Worm (Caenorhabditis elegans) whole organism, L1 larva: Measurements from ENCODE around the gene Y42G9A.3.

ENCODE experiments used
- C04F5.9 ChIP-seq: sonication (generic microtip); optimal IDR thresholded peaks from 2 replicates; lab custom pipeline; 2016; ENCODE audit warnings: missing genetic modification characterization, missing compliant biosample characterization
- C16A3.4 ChIP-seq: fragments of 150-350 bp; optimal IDR thresholded peaks from 2 replicates; lab custom pipeline; 2014; ENCODE audit warnings: missing biosample characterization, missing genetic modification characterization
- aly-2 ChIP-seq: fragments of 150-350 bp; optimal IDR thresholded peaks from 2 replicates; lab custom pipeline; 2014; ENCODE audit warnings: missing biosample characterization, missing genetic modification characterization
- ama-1 ChIP-seq: fragments of 150-350 bp; optimal IDR thresholded peaks from 2 replicates; lab custom pipeline; 2014
- blmp-1 ChIP-seq: fragments of 150-350 bp; optimal IDR thresholded peaks from 2 replicates; lab custom pipeline; 2014; ENCODE audit warnings: missing biosample characterization, missing genetic modification characterization
- ceh-63 ChIP-seq: fragments of 200-800 bp; sonication (Bioruptor generic); optimal IDR thresholded peaks from 2 replicates; lab custom pipeline; 2018; ENCODE audit warnings: mild to moderate bottlenecking, missing genetic modification characterization, missing compliant biosample characterization
- ceh-82 ChIP-seq, 3 experiments: fragments of 150-350 bp in 1 of 3; sonication (generic microtip) in 2 of 3; optimal IDR thresholded peaks; 2 replicates each; lab custom pipeline; 2014 to 2017; ENCODE audit warnings: missing biosample characterization in 3 of 3, missing genetic modification characterization in 3 of 3
- ces-1 ChIP-seq: fragments of 150-350 bp; optimal IDR thresholded peaks from 2 replicates; lab custom pipeline; 2014; ENCODE audit warnings: missing biosample characterization, missing genetic modification reagents, missing genetic modification characterization
- dpl-1 ChIP-seq, 3 experiments: fragments of 150-350 bp in 2 of 3; sonication (generic microtip) in 1 of 3; optimal IDR thresholded peaks; 2 replicates each; lab custom pipeline; 2014 to 2017; ENCODE audit warnings: missing biosample characterization in 3 of 3, missing genetic modification characterization in 3 of 3, missing genetic modification reagents in 3 of 3
- efl-1 ChIP-seq, 4 experiments: fragments of 150-350 bp; optimal IDR thresholded peaks in 3 of 4; peaks in 1 of 4; 1 replicate in 1 of 4; 2 replicates in 3 of 4; lab custom pipeline; 2014; ENCODE audit warnings: missing biosample characterization in 2 of 4, missing genetic modification characterization in 2 of 4, missing genetic modification reagents in 2 of 4
- egl-13 ChIP-seq: sonication (generic microtip); optimal IDR thresholded peaks from 2 replicates; lab custom pipeline; 2016; ENCODE audit warnings: missing genotype, missing genetic modification reagents, missing genetic modification characterization, missing compliant biosample characterization
- elt-2 ChIP-seq: sonication (generic microtip); optimal IDR thresholded peaks from 2 replicates; lab custom pipeline; 2016; ENCODE audit warnings: missing genetic modification characterization, mild to moderate bottlenecking, inconsistent platforms, missing compliant biosample characterization, missing genetic modification reagents
- elt-3 ChIP-seq, 6 experiments: fragments of 150-350 bp in 1 of 6; sonication (generic microtip); optimal IDR thresholded peaks; 2 replicates each; lab custom pipeline; 2017 to 2018; ENCODE audit warnings: missing biosample characterization in 6 of 6, missing genetic modification characterization in 6 of 6, inconsistent platforms in 1 of 6
- hlh-17 ChIP-seq: fragments of 200-800 bp; sonication (Bioruptor generic); optimal IDR thresholded peaks from 2 replicates; lab custom pipeline; 2018; ENCODE audit warnings: missing genetic modification characterization, mild to moderate bottlenecking, missing compliant biosample characterization, moderate library complexity, borderline replicate concordance
- hlh-4 ChIP-seq: sonication (generic microtip); optimal IDR thresholded peaks from 2 replicates; lab custom pipeline; 2016; ENCODE audit warnings: mild to moderate bottlenecking, missing genetic modification characterization, missing compliant biosample characterization
- irx-1 ChIP-seq: sonication (generic microtip); optimal IDR thresholded peaks from 2 replicates; lab custom pipeline; 2016; ENCODE audit warnings: missing genetic modification characterization, missing compliant biosample characterization
- isw-1 ChIP-seq: fragments of 200-800 bp; sonication (Bioruptor generic); IDR thresholded peaks from 2 replicates; pipeline ENCODE4 v1.3.6; 2022; ENCODE audit warnings: missing genetic modification characterization, missing compliant biosample characterization
- lin-13 ChIP-seq: fragments of 150-350 bp; optimal IDR thresholded peaks from 2 replicates; lab custom pipeline; 2014; ENCODE audit warnings: missing biosample characterization, missing genetic modification reagents, missing genetic modification characterization
- lin-14 ChIP-seq: fragments of 200-800 bp; sonication (Bioruptor generic); optimal IDR thresholded peaks from 2 replicates; lab custom pipeline; 2018; ENCODE audit warnings: mild to moderate bottlenecking, missing genetic modification characterization, moderate library complexity, missing compliant biosample characterization
- lin-35 ChIP-seq, 2 experiments: fragments of 150-350 bp; optimal IDR thresholded peaks; 2 replicates each; lab custom pipeline; 2014; ENCODE audit warnings: missing biosample characterization in 2 of 2, missing genetic modification characterization in 2 of 2, missing genetic modification reagents in 2 of 2
- lsy-2 ChIP-seq, 2 experiments: fragments of 150-350 bp; optimal IDR thresholded peaks; 2 replicates each; lab custom pipeline; 2014; ENCODE audit warnings: missing biosample characterization in 2 of 2, missing genetic modification characterization in 2 of 2
- mdl-1 ChIP-seq, 2 experiments: fragments of 150-350 bp; optimal IDR thresholded peaks; 2 replicates each; lab custom pipeline; 2014 to 2017; ENCODE audit warnings: missing biosample characterization in 2 of 2, missing genetic modification characterization in 2 of 2, inconsistent platforms in 1 of 2
- mep-1 ChIP-seq: fragments of 150-350 bp; optimal IDR thresholded peaks from 2 replicates; lab custom pipeline; 2014; ENCODE audit warnings: missing biosample characterization, missing genetic modification characterization
- nhr-19 ChIP-seq: fragments of 200-800 bp; sonication (Bioruptor generic); conservative IDR thresholded peaks from 2 replicates; pipeline ENCODE4 v1.3.6; 2022; ENCODE audit warnings: missing genetic modification characterization, missing compliant biosample characterization
- nhr-20 ChIP-seq: sonication (generic microtip); optimal IDR thresholded peaks from 2 replicates; lab custom pipeline; 2016; ENCODE audit warnings: mild to moderate bottlenecking, missing genetic modification characterization, missing compliant biosample characterization
- nhr-28 ChIP-seq: fragments of 150-350 bp; optimal IDR thresholded peaks from 2 replicates; lab custom pipeline; 2014; ENCODE audit warnings: missing biosample characterization, missing genetic modification characterization
- nhr-47 ChIP-seq: sonication (generic microtip); optimal IDR thresholded peaks from 2 replicates; lab custom pipeline; 2016; ENCODE audit warnings: mild to moderate bottlenecking, missing genetic modification characterization, moderate library complexity, missing compliant biosample characterization
- nhr-71 ChIP-seq: sonication (generic microtip); optimal IDR thresholded peaks from 2 replicates; lab custom pipeline; 2016; ENCODE audit warnings: mild to moderate bottlenecking, missing genetic modification characterization, moderate library complexity, missing compliant biosample characterization
- nhr-84 ChIP-seq: sonication (generic microtip); optimal IDR thresholded peaks from 2 replicates; lab custom pipeline; 2017; ENCODE audit warnings: missing biosample characterization, missing genetic modification characterization
- nhr-85 ChIP-seq: sonication (generic microtip); peaks from one replicate; lab custom pipeline; 2016; ENCODE audit warnings: missing genetic modification characterization, inconsistent platforms, missing compliant biosample characterization
- nhr-90 ChIP-seq: sonication (generic microtip); optimal IDR thresholded peaks from 2 replicates; lab custom pipeline; 2016; ENCODE audit warnings: mild to moderate bottlenecking, missing genetic modification characterization, missing compliant biosample characterization; ENCODE audit not compliant: poor library complexity
- pqm-1 ChIP-seq: sonication (generic microtip); optimal IDR thresholded peaks from 3 replicates; lab custom pipeline; 2017; ENCODE audit warnings: missing biosample characterization, missing genetic modification characterization
- rnt-1 ChIP-seq: sonication (generic microtip); optimal IDR thresholded peaks from 2 replicates; lab custom pipeline; 2016; ENCODE audit warnings: mild to moderate bottlenecking, missing genetic modification characterization, moderate library complexity, missing compliant biosample characterization
- snu-23 ChIP-seq: sonication (generic microtip); optimal IDR thresholded peaks from 2 replicates; lab custom pipeline; 2016; ENCODE audit warnings: missing genetic modification characterization, missing compliant biosample characterization
- sox-4 ChIP-seq: sonication (generic microtip); optimal IDR thresholded peaks from 2 replicates; lab custom pipeline; 2016; ENCODE audit warnings: missing genetic modification characterization, missing compliant biosample characterization
- tbx-2 ChIP-seq: sonication (generic microtip); optimal IDR thresholded peaks from 2 replicates; lab custom pipeline; 2016; ENCODE audit warnings: missing genetic modification characterization, missing compliant biosample characterization
- unc-130 ChIP-seq: fragments of 150-350 bp; optimal IDR thresholded peaks from 2 replicates; lab custom pipeline; 2017; ENCODE audit warnings: missing biosample characterization, missing genetic modification characterization, inconsistent platforms
- unc-30 ChIP-seq: sonication (generic microtip); optimal IDR thresholded peaks from 2 replicates; lab custom pipeline; 2017; ENCODE audit warnings: missing biosample characterization, missing genetic modification characterization
- unc-62 ChIP-seq: fragments of 150-350 bp; optimal IDR thresholded peaks from 2 replicates; lab custom pipeline; 2014; ENCODE audit warnings: missing biosample characterization, missing genetic modification reagents, missing genetic modification characterization
- unc-98 ChIP-seq: fragments of 200-800 bp; sonication (Bioruptor generic); IDR thresholded peaks from 2 replicates; pipeline ENCODE4 v1.3.6; 2022; ENCODE audit warnings: missing genetic modification characterization, missing compliant biosample characterization

Y42G9A.3 gene

DNA sequence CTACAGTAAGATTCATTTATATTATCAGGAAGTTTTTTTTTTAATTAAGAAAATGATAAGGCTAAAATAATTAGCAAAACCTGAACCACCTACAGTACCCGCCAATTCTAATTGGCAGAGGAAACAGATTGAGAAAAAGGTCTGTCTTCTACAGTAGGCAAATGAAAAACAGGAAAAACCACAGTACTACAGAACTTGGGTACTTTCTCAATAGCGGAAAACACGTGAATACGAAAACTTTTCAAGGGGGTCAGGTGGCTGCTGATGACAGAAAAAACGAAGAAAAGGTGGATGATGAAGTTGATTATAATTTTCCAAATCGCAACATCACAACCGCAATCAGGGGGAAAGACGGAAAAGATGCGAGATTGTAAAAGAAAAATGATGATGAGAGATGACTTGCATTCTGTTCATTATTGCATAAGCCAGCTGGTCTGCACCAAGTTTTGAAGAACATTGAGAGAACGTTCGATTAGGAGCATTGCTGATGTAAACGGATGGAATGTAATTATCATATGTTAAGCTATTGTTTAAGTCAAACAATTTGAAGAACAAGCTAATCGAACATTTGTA, 1.6 kb upstream of the Y42G9A.3 start (continued):
- TF ChIP-seq C04F5.9 (no peak), isw-1 (no peak), rnt-1 (tag; lab: Kevin White, UChicago) (peak; percentile 75), pqm-1 (tag; lab: Kevin White, UChicago) (no peak), unc-30 (tag; lab: Kevin White, UChicago) (no peak), unc-98 (no peak)
- TF ChIP-seq, all 84 proteins: peak for 16

DNA sequence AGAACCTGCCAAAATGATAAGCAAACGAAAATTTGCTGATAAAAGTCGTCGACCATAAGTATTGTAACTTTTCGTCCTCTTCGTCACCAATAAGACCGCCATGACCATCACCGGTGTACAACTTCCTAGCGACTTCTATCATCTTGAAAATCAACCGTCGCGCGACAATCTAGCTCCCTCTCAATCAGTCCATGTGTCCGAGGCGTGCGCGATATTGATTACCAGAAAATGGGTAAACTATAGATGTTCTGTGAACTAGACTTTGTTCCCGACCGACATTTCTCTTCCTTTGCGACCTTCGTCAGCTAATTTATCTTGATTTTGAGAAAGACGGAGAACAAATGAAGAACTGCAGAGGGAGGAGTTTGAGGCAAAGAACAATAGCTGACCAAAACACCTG, 749 bp upstream of the Y42G9A.3 start:
- peak; percentile 74 for TF ChIP-seq nhr-20 (tag; lab: Kevin White, UChicago)
- peak in 1 of 2 experiments; percentile 4 for TF ChIP-seq lsy-2 (tag; optimal IDR thresholded peaks at IDR 0.05; lab: Kevin White, UChicago)
- TF ChIP-seq nhr-85 (tag; lab: Kevin White, UChicago): peak; percentile 88
- TF ChIP-seq nhr-47: peak; percentile 16
- TF ChIP-seq unc-30 (tag; lab: Kevin White, UChicago): no peak
- TF ChIP-seq lin-35 (GFP tag; optimal IDR thresholded peaks at IDR 0.05; lab: Kevin White, UChicago): peak in 1 of 2 experiments; percentile 45
- TF ChIP-seq elt-2 (tag; lab: Kevin White, UChicago): no peak
- no peak for TF ChIP-seq nhr-84 (tag; lab: Kevin White, UChicago)
- peak; percentile 33 for TF ChIP-seq C16A3.4 (tag; lab: Kevin White, UChicago)
- peak; percentile 5 for TF ChIP-seq rnt-1 (tag; lab: Kevin White, UChicago)
- peak; percentile 73 for TF ChIP-seq blmp-1 (tag; lab: Kevin White, UChicago)
- no peak for TF ChIP-seq ceh-63 (GFP tag; lab: Kevin White, UChicago)
- TF ChIP-seq nhr-90 (tag; lab: Kevin White, UChicago): peak; percentile 65
- peak; percentile 37 for TF ChIP-seq snu-23
- peak; percentile 45 for TF ChIP-seq mep-1 (tag; lab: Kevin White, UChicago)
- TF ChIP-seq unc-130 (tag; lab: Kevin White, UChicago): peak; percentile 38
- no peak for TF ChIP-seq irx-1 (tag; lab: Kevin White, UChicago)
- no peak for TF ChIP-seq lin-13
- no peak for TF ChIP-seq efl-1 (optimal IDR thresholded peaks at IDR 0.05; lab: Kevin White, UChicago)
- peak in 1 of 2 experiments; percentile 72 for TF ChIP-seq efl-1 (GFP tag; optimal IDR thresholded peaks at IDR 0.05 in 1 of 2; lab: Kevin White, UChicago)
- TF ChIP-seq aly-2 (tag; lab: Kevin White, UChicago): no peak
- peak; percentile 46 for TF ChIP-seq lin-14 (GFP tag; lab: Kevin White, UChicago)
- no peak for TF ChIP-seq ceh-82 (tag; optimal IDR thresholded peaks at IDR 0.05; lab: Kevin White, UChicago)
- TF ChIP-seq ces-1 (GFP tag; lab: Kevin White, UChicago): no peak
- peak; percentile 50 for TF ChIP-seq tbx-2
- peak; percentile 55 for TF ChIP-seq nhr-71 (tag; lab: Kevin White, UChicago)
- TF ChIP-seq dpl-1 (GFP tag; optimal IDR thresholded peaks at IDR 0.05; lab: Kevin White, UChicago): peak in 1 of 3 experiments; percentile 12
- TF ChIP-seq hlh-17 (GFP tag; lab: Kevin White, UChicago): no peak
- peak; percentile 67 for TF ChIP-seq nhr-19 (GFP tag; lab: Robert Waterston, UW)
- peak in 1 of 2 experiments; percentile 55 for TF ChIP-seq mdl-1 (tag; optimal IDR thresholded peaks at IDR 0.05; lab: Kevin White, UChicago)
- no peak for TF ChIP-seq nhr-28
- TF ChIP-seq elt-3 (tag; optimal IDR thresholded peaks at IDR 0.05; lab: Kevin White, UChicago): peak in 5 of 6 experiments; percentile 40 to 90 (median 79)
- no peak for TF ChIP-seq egl-13

- no peak for TF ChIP-seq unc-62 (GFP tag; lab: Kevin White, UChicago)
- TF ChIP-seq unc-130 (tag; lab: Kevin White, UChicago): no peak
- no peak for TF ChIP-seq hlh-4
- no peak for TF ChIP-seq ama-1 (lab: Kevin White, UChicago)
- TF ChIP-seq efl-1 (optimal IDR thresholded peaks at IDR 0.05; lab: Kevin White, UChicago): no peak
- TF ChIP-seq efl-1 (GFP tag; optimal IDR thresholded peaks at IDR 0.05 in 1 of 2; lab: Kevin White, UChicago): peak in 1 of 2 experiments; percentile 67
- no peak for TF ChIP-seq sox-4 (tag; lab: Kevin White, UChicago)
- TF ChIP-seq, all 84 proteins: peak for 1
Observed at ce11 chrIII:6146797-6147196, 739 bp downstream of the Y42G9A.3 start.
